Fruit fly (Drosophila melanogaster) whole organism, embryonic: ENCODE results near the gene dls.

Experiments used
- CG4360 ChIP-seq: fragments of 200-800 bp; sonication (Bioruptor generic); IDR thresholded peaks from 2 replicates; pipeline ENCODE4 v1.3.6; 2022; ENCODE audit warnings: missing biosample characterization, missing genetic modification characterization
- Dbx ChIP-seq: fragments of 200-800 bp; sonication (Bioruptor generic); IDR thresholded peaks from 3 replicates; pipeline ENCODE4 v1.3.6; 2022; ENCODE audit warnings: missing biosample characterization, missing genetic modification characterization
- Hand ChIP-seq: fragments of 200-800 bp; sonication (Bioruptor generic); optimal IDR thresholded peaks from 2 replicates; lab custom pipeline; 2017; ENCODE audit warnings: mild to moderate bottlenecking, missing biosample characterization, missing genetic modification reagents, missing genetic modification characterization
- Meics ChIP-seq: fragments of 200-800 bp; sonication (Bioruptor generic); optimal IDR thresholded peaks from 2 replicates; lab custom pipeline; 2017; ENCODE audit warnings: missing biosample characterization, mild to moderate bottlenecking, missing genetic modification characterization
- Tbp ChIP-seq: fragments of >200 bp; optimal IDR thresholded peaks from 2 replicates; lab custom pipeline; 2018; ENCODE audit warnings: missing biosample characterization, missing genetic modification characterization
- bsh ChIP-seq, 2 experiments: fragments of 200-800 bp; sonication (Bioruptor generic); optimal IDR thresholded peaks; 2 replicates each; lab custom pipeline; 2017 to 2018; ENCODE audit warnings: mild to moderate bottlenecking in 2 of 2, missing biosample characterization in 2 of 2, missing genetic modification characterization in 2 of 2, moderate library complexity in 1 of 2
- crol ChIP-seq: fragments of 200-800 bp; sonication (Bioruptor generic); IDR thresholded peaks from 2 replicates; pipeline ENCODE4 v1.3.6; 2022; ENCODE audit warnings: missing biosample characterization, missing genetic modification characterization
- inv ChIP-seq: fragments of 200-800 bp; sonication (Bioruptor generic); IDR thresholded peaks from 2 replicates; pipeline ENCODE4 v1.3.6; 2022; ENCODE audit warnings: missing biosample characterization, missing genetic modification characterization; ENCODE audit not compliant: partially characterized antibody
- p53 ChIP-seq: fragments of 200-800 bp; sonication (Bioruptor generic); optimal IDR thresholded peaks from 2 replicates; lab custom pipeline; 2016; ENCODE audit warnings: missing biosample characterization, missing genetic modification characterization
- ssp ChIP-seq: fragments of 200-800 bp; sonication (Bioruptor generic); IDR thresholded peaks from 2 replicates; pipeline ENCODE4 v1.3.6; 2022; ENCODE audit warnings: missing biosample characterization, missing genetic modification characterization
- unc-4 ChIP-seq: fragments of 200-800 bp; sonication (Bioruptor generic); IDR thresholded peaks from 2 replicates; pipeline ENCODE4 v1.3.6; 2022; ENCODE audit warnings: missing biosample characterization, missing genetic modification characterization; ENCODE audit not compliant: partially characterized antibody

DNA sequence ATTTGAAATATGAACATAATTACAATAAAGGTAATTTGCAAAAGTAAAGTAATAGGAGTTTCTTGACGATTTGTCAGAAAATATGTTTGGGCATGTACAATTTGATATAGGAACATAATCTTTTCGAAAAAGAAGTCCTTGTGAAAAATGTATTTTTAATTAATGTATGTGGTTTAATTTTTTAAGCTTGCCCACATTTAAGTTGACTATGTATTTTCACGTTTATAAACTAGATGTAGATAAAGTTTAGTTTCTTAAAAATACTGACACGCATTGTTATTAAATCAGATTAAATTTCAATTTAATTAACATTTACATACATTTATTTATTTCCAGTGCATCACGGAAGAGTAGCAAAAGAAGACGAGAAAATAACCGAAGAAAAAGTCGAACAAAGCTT lies 24.6 kb upstream of the dls start:
- TF ChIP-seq Dbx (GFP tag; lab: Robert Waterston, UW) (no peak), Hand (GFP tag; lab: Kevin White, UChicago) (no peak), Tbp (GFP tag; lab: Kevin White, UChicago) (no peak), p53 (no peak), bsh (GFP tag; optimal IDR thresholded peaks at IDR 0.05; lab: Kevin White, UChicago) (peak in 1 of 2 experiments; percentile 3), CG4360 (GFP tag; lab: Robert Waterston, UW) (no peak), Meics (GFP tag; lab: Kevin White, UChicago) (no peak), ssp (GFP tag; lab: Robert Waterston, UW) (no peak), unc-4 (GFP tag; lab: Robert Waterston, UW) (no peak), crol (GFP tag; lab: Robert Waterston, UW) (no peak), inv (no peak)
